Worm (Caenorhabditis elegans) whole organism, L4/young adult: ENCODE measurements around the gene AH10.2.

Experiments used
- W03F9.2 ChIP-seq: fragments of 150-350 bp; optimal IDR thresholded peaks from 2 replicates; lab custom pipeline; 2014; ENCODE audit warnings: missing biosample characterization, missing genetic modification characterization
- him-1 ChIP-seq: sonication (generic microtip); optimal IDR thresholded peaks from 2 replicates; lab custom pipeline; 2016; ENCODE audit warnings: missing genotype, missing genetic modification reagents, missing genetic modification characterization, missing compliant biosample characterization

DNA sequence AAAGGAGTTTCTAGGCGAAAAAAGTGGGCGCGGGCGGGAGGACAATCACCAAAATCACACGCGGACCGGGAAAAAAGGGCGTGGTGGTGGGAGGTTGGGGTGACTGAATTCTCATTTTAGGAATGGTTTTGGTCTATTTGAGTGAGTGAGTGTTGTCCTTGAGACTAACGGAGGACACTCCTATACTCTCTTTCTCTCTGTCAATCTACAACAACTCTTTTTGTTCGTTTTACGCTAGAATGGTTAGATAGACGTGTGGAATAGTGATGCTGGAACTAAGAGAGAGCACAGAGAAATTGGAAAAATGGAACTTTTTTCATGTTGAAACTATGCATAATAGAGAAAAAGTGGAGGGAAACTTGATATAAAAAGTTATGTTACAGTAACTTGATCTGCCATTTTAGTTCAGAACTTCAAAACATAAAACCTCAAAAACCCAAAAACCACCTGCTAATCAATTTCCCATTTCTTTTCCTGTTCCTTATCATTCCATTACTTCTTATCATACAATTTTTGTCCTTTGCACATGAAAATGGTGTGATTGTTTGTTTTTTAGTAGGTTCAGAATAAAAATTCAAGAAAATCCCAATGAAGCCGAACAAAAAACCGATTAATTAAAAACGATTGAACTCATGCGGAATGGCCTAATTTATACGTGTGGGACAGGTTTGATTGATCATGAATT lies 21.7 kb upstream of the AH10.2 start:
- TF ChIP-seq W03F9.2 (tag; lab: Kevin White, UChicago) (no peak), him-1 (tag; lab: Kevin White, UChicago) (no peak)
